Worm (Caenorhabditis elegans) whole organism, mixed stage, embryonic: Measurements from ENCODE around the gene C08F11.7.

Experiments used
- drap-1 ChIP-seq: fragments of 200-800 bp; sonication (Bioruptor generic); optimal IDR thresholded peaks from 3 replicates; lab custom pipeline; 2018; ENCODE audit warnings: mild to moderate bottlenecking, missing genetic modification characterization, missing compliant biosample characterization
- elt-1 ChIP-seq: sonication (generic microtip); optimal IDR thresholded peaks from 2 replicates; lab custom pipeline; 2017; ENCODE audit warnings: missing genetic modification characterization, mild to moderate bottlenecking, missing compliant biosample characterization, antibody characterized with exemption, moderate library complexity, borderline replicate concordance; ENCODE audit not compliant: insufficient read depth
- elt-3 ChIP-seq: fragments of 150-350 bp; optimal IDR thresholded peaks from 2 replicates; lab custom pipeline; 2014; ENCODE audit warnings: missing biosample characterization, missing genetic modification characterization
- flh-1 ChIP-seq: fragments of 200-800 bp; sonication (Bioruptor generic); optimal IDR thresholded peaks from 2 replicates; lab custom pipeline; 2018; ENCODE audit warnings: mild to moderate bottlenecking, missing genetic modification characterization, moderate library complexity, missing compliant biosample characterization
- hlh-1 ChIP-seq: fragments of 150-350 bp; optimal IDR thresholded peaks from 2 replicates; lab custom pipeline; 2014; ENCODE audit warnings: missing biosample characterization, missing genetic modification reagents, missing genetic modification characterization
- lin-13 ChIP-seq: fragments of 150-350 bp; optimal IDR thresholded peaks from 2 replicates; lab custom pipeline; 2014; ENCODE audit warnings: missing biosample characterization, missing genetic modification characterization
- lsy-2 ChIP-seq: fragments of 150-350 bp; optimal IDR thresholded peaks from 2 replicates; lab custom pipeline; 2014; ENCODE audit warnings: missing biosample characterization, missing genetic modification characterization
- mep-1 ChIP-seq: fragments of 150-350 bp; optimal IDR thresholded peaks from 2 replicates; lab custom pipeline; 2017; ENCODE audit warnings: missing biosample characterization, missing genetic modification reagents, missing genetic modification characterization, inconsistent platforms
- nhr-76 ChIP-seq: sonication (generic microtip); optimal IDR thresholded peaks from 2 replicates; lab custom pipeline; 2017; ENCODE audit warnings: missing biosample characterization, missing genetic modification characterization
- tbx-8 ChIP-seq: fragments of 200-800 bp; sonication (Bioruptor generic); optimal IDR thresholded peaks from 2 replicates; lab custom pipeline; 2018; ENCODE audit warnings: mild to moderate bottlenecking, missing genetic modification characterization, moderate library complexity, missing compliant biosample characterization
- unc-39 ChIP-seq: fragments of 150-350 bp; optimal IDR thresholded peaks from 2 replicates; lab custom pipeline; 2014; ENCODE audit warnings: missing biosample characterization, missing genetic modification characterization

ce11 chrIV:13600643-13601042 lies 36.4 kb upstream of the C08F11.7 start:
- no peak for TF ChIP-seq elt-3 (tag; lab: Kevin White, UChicago)
- no peak for TF ChIP-seq tbx-8 (GFP tag; lab: Kevin White, UChicago)
- TF ChIP-seq unc-39 (tag; lab: Kevin White, UChicago), result no peak
- TF ChIP-seq elt-1, result no peak
- no peak for TF ChIP-seq nhr-76 (tag; lab: Kevin White, UChicago)
- no peak for TF ChIP-seq lin-13 (tag; lab: Kevin White, UChicago)
- TF ChIP-seq hlh-1, result no peak
- no peak for TF ChIP-seq flh-1
- TF ChIP-seq lsy-2 (tag; lab: Kevin White, UChicago), result no peak
- no peak for TF ChIP-seq drap-1 (GFP tag; lab: Kevin White, UChicago)
- TF ChIP-seq mep-1, result no peak
